Fruit fly (Drosophila melanogaster) whole organism, embryonic: ENCODE results near the gene CG7841.

ENCODE experiments used
- Ada2b ChIP-seq: fragments of 200-800 bp; sonication (Bioruptor generic); IDR thresholded peaks from 2 replicates; pipeline ENCODE4 v1.3.6; 2022; ENCODE audit warnings: missing biosample characterization, missing genetic modification characterization
- C15 ChIP-seq: fragments of 200-800 bp; sonication (Bioruptor generic); IDR thresholded peaks from 3 replicates; pipeline ENCODE4 v1.3.6; 2022; ENCODE audit warnings: missing biosample characterization, missing genetic modification characterization
- CG13287 ChIP-seq: fragments of 200-800 bp; sonication (Bioruptor generic); IDR thresholded peaks from 2 replicates; pipeline ENCODE4 v1.3.6; 2022; ENCODE audit warnings: missing biosample characterization, missing genetic modification characterization; ENCODE audit not compliant: partially characterized antibody
- CG13775 ChIP-seq: fragments of 200-800 bp; sonication (Bioruptor generic); optimal IDR thresholded peaks from 3 replicates; lab custom pipeline; 2017; ENCODE audit warnings: missing biosample characterization, mild to moderate bottlenecking, missing genetic modification characterization
- CG15269 ChIP-seq: fragments of 200-800 bp; sonication (Bioruptor generic); optimal IDR thresholded peaks from 2 replicates; lab custom pipeline; 2018; ENCODE audit warnings: missing biosample characterization, mild to moderate bottlenecking, missing genetic modification characterization, moderate library complexity
- CG15514 ChIP-seq: fragments of 200-800 bp; sonication (Bioruptor generic); optimal IDR thresholded peaks from 3 replicates; lab custom pipeline; 2017; ENCODE audit warnings: missing biosample characterization, missing genetic modification characterization, mild to moderate bottlenecking, moderate library complexity, missing genetic modification reagents
- CG1602 ChIP-seq: fragments of 200-800 bp; sonication (Bioruptor generic); optimal IDR thresholded peaks from 3 replicates; lab custom pipeline; 2016; ENCODE audit warnings: missing biosample characterization, missing genetic modification characterization
- CG16815 ChIP-seq: fragments of 200-800 bp; sonication (Bioruptor generic); optimal IDR thresholded peaks from 3 replicates; lab custom pipeline; 2017; ENCODE audit warnings: missing biosample characterization, mild to moderate bottlenecking, missing genetic modification characterization
- CG18262 ChIP-seq: fragments of 200-800 bp; optimal IDR thresholded peaks from 3 replicates; lab custom pipeline; 2019; ENCODE audit warnings: missing biosample characterization, mild to moderate bottlenecking, missing genetic modification characterization, moderate library complexity
- CG2129 ChIP-seq: fragments of 200-800 bp; sonication (Bioruptor generic); IDR thresholded peaks from 2 replicates; pipeline ENCODE4 v1.3.6; 2022; ENCODE audit warnings: missing biosample characterization, missing genetic modification characterization; ENCODE audit not compliant: partially characterized antibody
- CG30020 ChIP-seq: fragments of 200-800 bp; optimal IDR thresholded peaks from 2 replicates; lab custom pipeline; 2019; ENCODE audit warnings: missing biosample characterization, mild to moderate bottlenecking, missing genetic modification characterization, moderate library complexity
- CG8290 ChIP-seq, 3 experiments: fragments of 200-800 bp; sonication (Bioruptor generic); optimal IDR thresholded peaks; 2 replicates each; lab custom pipeline; 2016 to 2019; ENCODE audit warnings: missing biosample characterization in 3 of 3, missing genetic modification characterization in 3 of 3, mild to moderate bottlenecking in 2 of 3, moderate library complexity in 1 of 3
- CG8388 ChIP-seq: fragments of 200-800 bp; sonication (Bioruptor generic); optimal IDR thresholded peaks from 2 replicates; lab custom pipeline; 2019; ENCODE audit warnings: missing biosample characterization, mild to moderate bottlenecking, missing genetic modification characterization, moderate library complexity
- CG9876 ChIP-seq: fragments of 200-800 bp; sonication (Bioruptor generic); optimal IDR thresholded peaks from 2 replicates; lab custom pipeline; 2016; ENCODE audit warnings: missing biosample characterization, missing genetic modification characterization
- CTCF ChIP-seq: fragments of 200-800 bp; sonication (Bioruptor generic); optimal IDR thresholded peaks from 2 replicates; lab custom pipeline; 2017; ENCODE audit warnings: missing biosample characterization, mild to moderate bottlenecking, missing genetic modification characterization, moderate library complexity
- Deaf1 ChIP-seq: fragments of 200-800 bp; optimal IDR thresholded peaks from 3 replicates; lab custom pipeline; 2019; ENCODE audit warnings: missing biosample characterization, mild to moderate bottlenecking, missing genetic modification characterization, moderate library complexity
- H15 ChIP-seq: fragments of 200-800 bp; sonication (Bioruptor generic); IDR thresholded peaks from 3 replicates; pipeline ENCODE4 v1.3.6; 2022; ENCODE audit warnings: missing biosample characterization, missing genetic modification characterization
- HLH3B ChIP-seq: fragments of 200-800 bp; sonication (Bioruptor generic); IDR thresholded peaks from 2 replicates; pipeline ENCODE4 v1.3.6; 2022; ENCODE audit warnings: missing biosample characterization, missing genetic modification characterization
- Hr3 ChIP-seq: fragments of 200-800 bp; sonication (Bioruptor generic); optimal IDR thresholded peaks from 3 replicates; lab custom pipeline; 2016; ENCODE audit warnings: missing biosample characterization, missing genetic modification characterization
- Max ChIP-seq: fragments of 200-800 bp; sonication (Bioruptor generic); optimal IDR thresholded peaks from 2 replicates; lab custom pipeline; 2016; ENCODE audit warnings: missing biosample characterization, mild to moderate bottlenecking, missing genetic modification characterization
- Scr ChIP-seq: fragments of 200-800 bp; sonication (Bioruptor generic); IDR thresholded peaks from 2 replicates; pipeline ENCODE4 v1.3.6; 2022; ENCODE audit warnings: missing biosample characterization, missing genetic modification characterization; ENCODE audit not compliant: partially characterized antibody
- Sox100B ChIP-seq: fragments of 200-800 bp; sonication (Bioruptor generic); optimal IDR thresholded peaks from 3 replicates; lab custom pipeline; 2018; ENCODE audit warnings: missing biosample characterization, mild to moderate bottlenecking, missing genetic modification characterization
- Xbp1 ChIP-seq: fragments of 200-800 bp; sonication (Bioruptor generic); optimal IDR thresholded peaks from 3 replicates; lab custom pipeline; 2016; ENCODE audit warnings: missing biosample characterization, mild to moderate bottlenecking, missing genetic modification characterization
- ap ChIP-seq: fragments of 200-800 bp; sonication (Bioruptor generic); IDR thresholded peaks from 2 replicates; pipeline ENCODE4 v1.3.6; 2022; ENCODE audit warnings: missing biosample characterization, missing genetic modification characterization
- corto ChIP-seq: fragments of 200-800 bp; sonication (Bioruptor generic); optimal IDR thresholded peaks from 2 replicates; lab custom pipeline; 2016; ENCODE audit warnings: missing biosample characterization, mild to moderate bottlenecking, missing genetic modification characterization, moderate library complexity
- crp ChIP-seq, 2 experiments: fragments of 200-800 bp; sonication (Bioruptor generic); optimal IDR thresholded peaks; 2 replicates in 1 of 2; 3 replicates in 1 of 2; lab custom pipeline; 2017; ENCODE audit warnings: missing biosample characterization in 2 of 2, missing genetic modification characterization in 2 of 2, mild to moderate bottlenecking in 1 of 2, moderate library complexity in 1 of 2
- dimm ChIP-seq: fragments of 200-800 bp; sonication (Bioruptor generic); IDR thresholded peaks from 2 replicates; pipeline ENCODE4 v1.3.6; 2022; ENCODE audit warnings: missing biosample characterization, missing genetic modification characterization
- disco-r ChIP-seq: fragments of 200-800 bp; sonication (Bioruptor generic); optimal IDR thresholded peaks from 2 replicates; lab custom pipeline; 2016; ENCODE audit warnings: missing biosample characterization, missing genetic modification characterization
- fu2 ChIP-seq: fragments of 200-800 bp; sonication (Bioruptor generic); optimal IDR thresholded peaks from 2 replicates; lab custom pipeline; 2016; ENCODE audit warnings: missing biosample characterization, missing genetic modification characterization
- gem ChIP-seq: fragments of 200-800 bp; sonication (Bioruptor generic); optimal IDR thresholded peaks from 2 replicates; lab custom pipeline; 2019; ENCODE audit warnings: missing biosample characterization, mild to moderate bottlenecking, missing genetic modification characterization, moderate library complexity
- grn ChIP-seq: fragments of 200-800 bp; sonication (Bioruptor generic); optimal IDR thresholded peaks from 3 replicates; lab custom pipeline; 2017; ENCODE audit warnings: missing biosample characterization, missing genetic modification characterization
- gsb ChIP-seq: fragments of 200-800 bp; sonication (Bioruptor generic); IDR thresholded peaks from 2 replicates; pipeline ENCODE4 v1.3.6; 2022; ENCODE audit warnings: missing biosample characterization, missing genetic modification characterization
- hbn ChIP-seq: fragments of 200-800 bp; sonication (Bioruptor generic); IDR thresholded peaks from 2 replicates; pipeline ENCODE4 v1.3.6; 2022; ENCODE audit warnings: missing biosample characterization, missing genetic modification characterization; ENCODE audit not compliant: partially characterized antibody
- hkb ChIP-seq, 2 experiments: fragments of 200-800 bp in 1 of 2; fragments of >200 bp in 1 of 2; sonication (Bioruptor generic) in 1 of 2; IDR thresholded peaks in 1 of 2; optimal IDR thresholded peaks in 1 of 2; 2 replicates each; pipeline versions ENCODE4 v1.3.6 to Lab custom; 2017 to 2022; ENCODE audit warnings: missing biosample characterization in 1 of 2, missing genetic modification characterization in 1 of 2
- kay ChIP-seq: fragments of 200-800 bp; sonication (Bioruptor generic); optimal IDR thresholded peaks from 2 replicates; lab custom pipeline; 2016; ENCODE audit warnings: missing biosample characterization, missing genetic modification characterization
- klu ChIP-seq: fragments of 200-800 bp; sonication (Bioruptor generic); IDR thresholded peaks from 2 replicates; pipeline ENCODE4 v1.3.6; 2022; ENCODE audit warnings: missing biosample characterization, missing genetic modification characterization
- kni ChIP-seq: fragments of 200-800 bp; sonication (Bioruptor generic); optimal IDR thresholded peaks from 3 replicates; lab custom pipeline; 2017; ENCODE audit warnings: mild to moderate bottlenecking, missing biosample characterization, missing genetic modification reagents, missing genetic modification characterization
- lbe ChIP-seq: fragments of 200-800 bp; sonication (Bioruptor generic); optimal IDR thresholded peaks from 2 replicates; lab custom pipeline; 2016; ENCODE audit warnings: missing biosample characterization, mild to moderate bottlenecking, missing genetic modification characterization
- lola ChIP-seq, 3 experiments: fragments of >200 bp in 2 of 3; fragments of 200-800 bp in 1 of 3; sonication (Bioruptor generic) in 1 of 3; optimal IDR thresholded peaks; 2 replicates each; lab custom pipeline; 2017 to 2019; ENCODE audit warnings: missing biosample characterization in 3 of 3, missing genetic modification characterization in 3 of 3, mild to moderate bottlenecking in 1 of 3, moderate library complexity in 1 of 3
- maf-S ChIP-seq: fragments of 200-800 bp; sonication (Bioruptor generic); optimal IDR thresholded peaks from 2 replicates; lab custom pipeline; 2016; ENCODE audit warnings: missing biosample characterization, missing genetic modification characterization
- nmo ChIP-seq: fragments of 200-800 bp; sonication (Bioruptor generic); optimal IDR thresholded peaks from 2 replicates; lab custom pipeline; 2018; ENCODE audit warnings: missing biosample characterization, mild to moderate bottlenecking, missing genetic modification characterization, moderate library complexity
- p53 ChIP-seq: fragments of 200-800 bp; sonication (Bioruptor generic); optimal IDR thresholded peaks from 2 replicates; lab custom pipeline; 2016; ENCODE audit warnings: missing biosample characterization, missing genetic modification characterization
- ro ChIP-seq: fragments of 200-800 bp; sonication (Bioruptor generic); IDR thresholded peaks from 2 replicates; pipeline ENCODE4 v1.3.6; 2022; ENCODE audit warnings: missing biosample characterization, missing genetic modification characterization
- row ChIP-seq: fragments of 200-800 bp; sonication (Bioruptor generic); IDR thresholded peaks from 3 replicates; pipeline ENCODE4 v1.3.6; 2022; ENCODE audit warnings: missing biosample characterization, missing genetic modification characterization
- slp2 ChIP-seq: fragments of 200-800 bp; sonication (Bioruptor generic); optimal IDR thresholded peaks from 2 replicates; lab custom pipeline; 2016; ENCODE audit warnings: missing biosample characterization, missing genetic modification characterization
- so ChIP-seq: fragments of 200-800 bp; sonication (Bioruptor generic); IDR thresholded peaks from 3 replicates; pipeline ENCODE4 v1.3.6; 2022; ENCODE audit warnings: missing biosample characterization, missing genetic modification characterization
- stc ChIP-seq: fragments of 200-800 bp; sonication (Bioruptor generic); IDR thresholded peaks from 2 replicates; pipeline ENCODE4 v1.3.6; 2022; ENCODE audit warnings: missing biosample characterization, missing genetic modification characterization
- tx ChIP-seq: fragments of 200-800 bp; sonication (Bioruptor generic); optimal IDR thresholded peaks from 2 replicates; lab custom pipeline; 2016; ENCODE audit warnings: missing biosample characterization, missing genetic modification characterization
- vfl ChIP-seq: fragments of 200-800 bp; sonication (Bioruptor generic); optimal IDR thresholded peaks from 2 replicates; lab custom pipeline; 2016; ENCODE audit warnings: missing biosample characterization, missing genetic modification characterization

Gene CG7841

DNA sequence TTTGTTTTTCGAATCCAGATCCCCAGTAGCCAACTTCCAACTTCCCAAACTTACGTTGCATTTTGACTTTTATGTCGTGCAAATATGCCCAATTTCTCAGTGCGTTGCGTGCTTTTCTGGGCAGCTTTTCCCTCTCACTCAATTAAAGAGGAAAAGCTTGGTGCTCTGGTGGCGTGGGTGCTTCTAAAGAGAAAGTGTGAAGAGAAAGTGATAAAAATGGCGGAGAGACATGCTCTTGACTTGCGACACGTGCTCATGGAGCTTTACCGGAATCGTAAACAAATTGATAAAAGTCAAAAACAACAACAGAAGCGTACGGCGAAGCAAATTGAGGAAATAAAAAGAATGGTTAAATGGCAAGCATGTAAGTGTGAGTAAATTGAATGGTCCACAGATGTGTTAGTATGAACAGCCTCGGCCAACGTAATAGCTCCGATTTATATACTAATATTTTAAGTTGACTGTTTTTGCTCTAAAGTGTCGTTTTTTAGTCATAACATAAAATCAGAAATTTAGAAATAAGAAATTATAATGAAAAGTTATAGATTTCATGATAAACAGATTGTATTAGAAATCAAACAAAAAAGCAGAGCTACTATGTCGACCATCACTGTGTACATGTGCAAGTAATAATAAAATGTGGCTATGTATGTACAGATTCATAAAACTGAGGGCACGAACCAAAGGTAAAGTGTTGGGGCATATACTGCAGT is 14.0 kb downstream of the CG7841 start:
- TF ChIP-seq p53 (GFP tag; lab: Kevin White, UChicago) (no peak), Hr3 (GFP tag; lab: Kevin White, UChicago) (no peak), gsb (GFP tag; lab: Robert Waterston, UW) (no peak), CG30020 (tag; lab: Kevin White, UChicago) (no peak), fu2 (GFP tag; lab: Kevin White, UChicago) (no peak), grn (GFP tag; lab: Kevin White, UChicago) (no peak), crp (GFP tag; optimal IDR thresholded peaks at IDR 0.05; lab: Kevin White, UChicago) (no peak), maf-S (GFP tag; lab: Kevin White, UChicago) (no peak), dimm (GFP tag; lab: Robert Waterston, UW) (no peak), CG13775 (GFP tag; lab: Kevin White, UChicago) (peak; percentile 14), CTCF (GFP tag; lab: Kevin White, UChicago) (no peak), hkb (optimal IDR thresholded peaks at IDR 0.05; lab: Kevin White, UChicago) (no peak), hkb (GFP tag; IDR thresholded peaks at IDR 0.05; lab: Robert Waterston, UW) (peak; percentile 44), Deaf1 (tag; lab: Kevin White, UChicago) (no peak), row (peak; percentile 63), ap (GFP tag; lab: Robert Waterston, UW) (0 out of 2 replicates have a peak, but pooled peaks have one; percentile 37), lbe (GFP tag; lab: Kevin White, UChicago) (no peak), CG1602 (GFP tag; lab: Kevin White, UChicago) (no peak), Max (GFP tag; lab: Kevin White, UChicago) (peak; percentile 32), tx (no peak), nmo (GFP tag; lab: Kevin White, UChicago) (peak; percentile 15), lola (GFP tag; optimal IDR thresholded peaks at IDR 0.05; lab: Kevin White, UChicago) (no peak), CG8388 (GFP tag; lab: Kevin White, UChicago) (peak; percentile 21), C15 (GFP tag; lab: Robert Waterston, UW) (no peak), disco-r (GFP tag; lab: Kevin White, UChicago) (no peak), Sox100B (GFP tag; lab: Kevin White, UChicago) (peak; percentile 65), kni (GFP tag; lab: Kevin White, UChicago) (no peak), CG9876 (GFP tag; lab: Kevin White, UChicago) (no peak), stc (GFP tag; lab: Robert Waterston, UW) (no peak; the same call in none of the 2 replicates), gem (tag; lab: Kevin White, UChicago) (peak; percentile 63), CG16815 (GFP tag; lab: Kevin White, UChicago) (no peak), CG15269 (tag; lab: Kevin White, UChicago) (peak; percentile 28), vfl (GFP tag; lab: Kevin White, UChicago) (no peak), Ada2b (GFP tag; lab: Robert Waterston, UW) (0 out of 2 replicates have a peak, but pooled peaks have one; percentile 36), hbn (GFP tag; lab: Robert Waterston, UW) (no peak), CG18262 (tag; lab: Kevin White, UChicago) (peak; percentile 29), corto (no peak), CG13287 (GFP tag; lab: Robert Waterston, UW) (peak; percentile 21; the same call in 1 of the 2 replicates), Xbp1 (GFP tag; lab: Kevin White, UChicago) (no peak), kay (GFP tag; lab: Kevin White, UChicago) (no peak), CG8290 (GFP tag; optimal IDR thresholded peaks at IDR 0.05; lab: Kevin White, UChicago) (no peak), CG8290 (tag; optimal IDR thresholded peaks at IDR 0.05; lab: Kevin White, UChicago) (no peak), slp2 (GFP tag; lab: Kevin White, UChicago) (no peak), CG2129 (GFP tag; lab: Robert Waterston, UW) (no peak), so (GFP tag; lab: Robert Waterston, UW) (no peak), Scr (GFP tag; lab: Robert Waterston, UW) (no peak), HLH3B (GFP tag; lab: Robert Waterston, UW) (no peak), H15 (GFP tag; lab: Robert Waterston, UW) (no peak), CG15514 (GFP tag; lab: Kevin White, UChicago) (no peak), ro (GFP tag; lab: Robert Waterston, UW) (no peak), klu (no peak)
